Worm (Caenorhabditis elegans) whole organism, young adult: ENCODE data around the gene srz-44.

ENCODE experiments used
- Y53G8AR.9 ChIP-seq: fragments of 200-800 bp; sonication (Bioruptor generic); conservative IDR thresholded peaks from 2 replicates; pipeline ENCODE4 v1.3.6; 2022; ENCODE audit warnings: missing genetic modification reagents, missing genetic modification characterization, missing compliant biosample characterization
- efl-1 ChIP-seq: fragments of 150-350 bp; optimal IDR thresholded peaks from 2 replicates; lab custom pipeline; 2014; ENCODE audit warnings: missing biosample characterization, missing genetic modification reagents, missing genetic modification characterization
- hsf-1 ChIP-seq: fragments of 200-800 bp; sonication (Bioruptor generic); IDR thresholded peaks from 2 replicates; pipeline ENCODE4 v1.3.6; 2022; ENCODE audit warnings: missing genetic modification reagents, missing genetic modification characterization, missing compliant biosample characterization
- lin-26 ChIP-seq: fragments of 200-800 bp; sonication (Bioruptor generic); IDR thresholded peaks from 2 replicates; pipeline ENCODE4 v1.3.6; 2022; ENCODE audit warnings: missing genetic modification reagents, missing genetic modification characterization, missing compliant biosample characterization
- lin-35 ChIP-seq, 3 experiments: fragments of 150-350 bp in 2 of 3; sonication (generic microtip) in 1 of 3; optimal IDR thresholded peaks; 2 replicates each; lab custom pipeline; 2014 to 2018; ENCODE audit warnings: missing biosample characterization in 3 of 3, missing genetic modification characterization in 3 of 3, missing genetic modification reagents in 3 of 3
- nhr-80 ChIP-seq: sonication (generic microtip); optimal IDR thresholded peaks from 2 replicates; lab custom pipeline; 2016; ENCODE audit warnings: missing genetic modification characterization, missing compliant biosample characterization
- xnd-1 ChIP-seq: sonication (generic microtip); optimal IDR thresholded peaks from 2 replicates; lab custom pipeline; 2016; ENCODE audit warnings: missing genotype, missing genetic modification reagents, missing genetic modification characterization, missing compliant biosample characterization
- ztf-22 ChIP-seq: fragments of 200-800 bp; sonication (Bioruptor generic); optimal IDR thresholded peaks from 2 replicates; lab custom pipeline; 2018; ENCODE audit warnings: mild to moderate bottlenecking, missing genetic modification characterization, moderate library complexity, missing compliant biosample characterization
- ztf-25 ChIP-seq: fragments of 200-800 bp; sonication (Bioruptor generic); IDR thresholded peaks from 2 replicates; pipeline ENCODE4 v1.3.6; 2022; ENCODE audit warnings: missing genetic modification reagents, missing genetic modification characterization, missing compliant biosample characterization
- ztf-28 ChIP-seq: fragments of 200-800 bp; sonication (Bioruptor generic); IDR thresholded peaks from 2 replicates; pipeline ENCODE4 v1.3.6; 2022; ENCODE audit warnings: missing genetic modification reagents, missing genetic modification characterization, missing compliant biosample characterization

DNA sequence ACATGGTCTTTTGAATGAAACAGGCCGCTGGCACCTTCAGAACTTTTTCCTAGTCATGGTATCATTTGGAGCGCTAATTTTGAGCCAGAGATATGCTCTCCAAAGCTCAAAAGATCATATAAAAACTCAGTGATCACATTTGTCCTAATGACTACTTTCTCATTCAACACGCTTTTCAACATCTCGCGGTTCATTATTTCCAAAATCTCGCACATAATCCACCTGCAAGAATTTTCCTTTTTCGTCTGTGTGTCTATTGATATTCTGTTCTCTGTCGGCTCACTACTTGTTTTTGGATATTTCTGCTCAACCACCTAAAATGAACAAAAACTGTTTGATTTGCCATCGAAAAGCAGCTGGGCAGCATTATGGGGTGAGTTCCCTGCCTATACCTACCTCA, 35.0 kb upstream of the srz-44 start, which contains the start of gene nhr-51:
- TF ChIP-seq hsf-1 = no peak
- no peak for TF ChIP-seq xnd-1
- TF ChIP-seq lin-35 (GFP tag; optimal IDR thresholded peaks at IDR 0.05; lab: Kevin White, UChicago) = no peak
- TF ChIP-seq efl-1 (GFP tag; lab: Kevin White, UChicago) = no peak
- TF ChIP-seq ztf-28 (GFP tag; lab: Robert Waterston, UW) = no peak
- TF ChIP-seq lin-26 (GFP tag; lab: Robert Waterston, UW) = no peak
- no peak for TF ChIP-seq nhr-80
- no peak for TF ChIP-seq ztf-25
- no peak for TF ChIP-seq Y53G8AR.9 (GFP tag; lab: Robert Waterston, UW)
- TF ChIP-seq ztf-22 (GFP tag; lab: Kevin White, UChicago) = no peak
